Fruit fly (Drosophila melanogaster) whole organism, pupa: Measurements from ENCODE around the gene Gr8a.
A peak's percentile ranks its signal among the peaks of the same experiment; 100 is the strongest.

ENCODE experiments used
- CG10348 ChIP-seq: fragments of 200-800 bp; sonication (Bioruptor generic); IDR thresholded peaks from 2 replicates; pipeline ENCODE4 v1.3.6; 2022; ENCODE audit warnings: missing biosample characterization, missing genetic modification characterization
- CG12605 ChIP-seq: fragments of 200-800 bp; sonication (Bioruptor generic); IDR thresholded peaks from 2 replicates; pipeline ENCODE4 v1.3.6; 2022; ENCODE audit warnings: missing biosample characterization, missing genetic modification characterization
- CG13204 ChIP-seq: fragments of 200-800 bp; sonication (Bioruptor generic); optimal IDR thresholded peaks from 2 replicates; lab custom pipeline; 2018; ENCODE audit warnings: missing biosample characterization, mild to moderate bottlenecking, missing genetic modification characterization, moderate library complexity
- CG14655 ChIP-seq: fragments of 200-800 bp; sonication (Bioruptor generic); optimal IDR thresholded peaks from 3 replicates; lab custom pipeline; 2017; ENCODE audit warnings: mild to moderate bottlenecking, missing biosample characterization, missing genetic modification reagents, missing genetic modification characterization
- CG15710 ChIP-seq: fragments of 200-800 bp; sonication (Bioruptor generic); optimal IDR thresholded peaks from 2 replicates; lab custom pipeline; 2018; ENCODE audit warnings: missing biosample characterization, mild to moderate bottlenecking, missing genetic modification characterization, moderate library complexity
- CG17806 ChIP-seq: fragments of 200-800 bp; sonication (Bioruptor generic); optimal IDR thresholded peaks from 2 replicates; lab custom pipeline; 2018; ENCODE audit warnings: missing biosample characterization, mild to moderate bottlenecking, missing genetic modification characterization, moderate library complexity
- CG32121 ChIP-seq: fragments of 200-800 bp; sonication (Bioruptor generic); IDR thresholded peaks from 2 replicates; pipeline ENCODE4 v1.3.6; 2022; ENCODE audit warnings: missing biosample characterization, missing genetic modification characterization
- CG34367 ChIP-seq: fragments of 200-800 bp; sonication (Bioruptor generic); optimal IDR thresholded peaks from 2 replicates; lab custom pipeline; 2018; ENCODE audit warnings: missing biosample characterization, mild to moderate bottlenecking, missing genetic modification characterization
- CG4496 ChIP-seq: fragments of 200-800 bp; sonication (Bioruptor generic); IDR thresholded peaks from 3 replicates; pipeline ENCODE4 v1.3.6; 2022; ENCODE audit warnings: missing biosample characterization, missing genetic modification characterization
- CG8159 ChIP-seq: fragments of 200-800 bp; sonication (Bioruptor generic); optimal IDR thresholded peaks from 3 replicates; lab custom pipeline; 2018; ENCODE audit warnings: missing biosample characterization, mild to moderate bottlenecking, missing genetic modification characterization, moderate library complexity
- CG8301 ChIP-seq: fragments of 200-800 bp; sonication (Bioruptor generic); optimal IDR thresholded peaks from 2 replicates; lab custom pipeline; 2018; ENCODE audit warnings: missing biosample characterization, mild to moderate bottlenecking, missing genetic modification characterization
- CG9948 ChIP-seq: fragments of 200-800 bp; sonication (Bioruptor generic); optimal IDR thresholded peaks from 2 replicates; lab custom pipeline; 2018; ENCODE audit warnings: missing biosample characterization, mild to moderate bottlenecking, missing genetic modification characterization, moderate library complexity
- D1 ChIP-seq: fragments of 200-800 bp; sonication (Bioruptor generic); optimal IDR thresholded peaks from 2 replicates; lab custom pipeline; 2018; ENCODE audit warnings: missing biosample characterization, mild to moderate bottlenecking, missing genetic modification characterization, moderate library complexity
- EcR ChIP-seq: fragments of 200-800 bp; sonication (Bioruptor generic); optimal IDR thresholded peaks from 3 replicates; lab custom pipeline; 2019; ENCODE audit warnings: missing biosample characterization, missing genetic modification characterization, mild to moderate bottlenecking, moderate library complexity, missing genetic modification reagents
- Ets98B ChIP-seq: fragments of 200-800 bp; sonication (Bioruptor generic); IDR thresholded peaks from 2 replicates; pipeline ENCODE4 v1.3.6; 2022; ENCODE audit warnings: missing biosample characterization, missing genetic modification characterization
- Pif1A ChIP-seq: fragments of 200-800 bp; sonication (Bioruptor generic); optimal IDR thresholded peaks from 3 replicates; lab custom pipeline; 2016; ENCODE audit warnings: missing biosample characterization, missing genetic modification characterization
- Pif1B ChIP-seq: fragments of 200-800 bp; sonication (Bioruptor generic); optimal IDR thresholded peaks from 3 replicates; lab custom pipeline; 2016; ENCODE audit warnings: missing biosample characterization, missing genetic modification characterization
- Snoo ChIP-seq: fragments of 200-800 bp; sonication (Bioruptor generic); optimal IDR thresholded peaks from 3 replicates; lab custom pipeline; 2017; ENCODE audit warnings: missing biosample characterization, mild to moderate bottlenecking, missing genetic modification characterization, inconsistent platforms
- fd96Ca ChIP-seq: fragments of 200-800 bp; sonication (Bioruptor generic); IDR thresholded peaks from 3 replicates; pipeline ENCODE4 v1.3.6; 2022; ENCODE audit warnings: missing biosample characterization, missing genetic modification characterization
- gl ChIP-seq: fragments of 200-800 bp; sonication (Bioruptor generic); optimal IDR thresholded peaks from 2 replicates; lab custom pipeline; 2018; ENCODE audit warnings: missing biosample characterization, mild to moderate bottlenecking, missing genetic modification characterization
- rn ChIP-seq: fragments of 200-800 bp; sonication (Bioruptor generic); IDR thresholded peaks from 2 replicates; pipeline ENCODE4 v1.3.6; 2022; ENCODE audit warnings: missing biosample characterization, missing genetic modification characterization

The Gr8a gene

dm6 chrX:9223182-9223581, 3.8 kb upstream of the Gr8a start, which contains the start of gene t:
TSS of gene t (minus strand) at chrX:9223257.
- TF ChIP-seq CG14655 (GFP tag; lab: Kevin White, UChicago) (peak; percentile 26), CG15710 (tag; lab: Kevin White, UChicago) (no peak), CG32121 (GFP tag; lab: Robert Waterston, UW) (no peak), Ets98B (GFP tag; lab: Robert Waterston, UW) (peak; percentile 31; the same call in 1 of the 2 replicates)
- TF ChIP-seq, all 21 proteins: peak for 2

DNA sequence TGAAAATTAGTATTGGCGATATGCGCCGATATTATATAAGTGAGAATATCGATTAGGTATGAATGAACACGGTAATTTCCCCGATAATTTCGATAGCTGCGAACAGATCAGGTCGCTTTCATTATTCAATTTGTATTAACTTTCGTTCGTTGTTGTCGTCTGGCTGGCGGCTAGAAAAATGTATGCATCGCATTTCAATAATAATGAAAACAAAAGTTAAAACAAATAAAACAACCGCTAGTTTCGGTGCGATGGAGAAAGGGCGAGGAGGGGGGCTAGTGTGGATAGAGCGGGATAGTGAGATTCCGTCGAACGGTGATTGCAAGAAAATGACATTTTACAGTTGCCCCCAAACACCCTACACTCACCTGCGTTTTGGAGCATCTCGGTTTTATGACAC, 2.5 kb upstream of the Gr8a start:
- no peak for TF ChIP-seq CG13204
- TF ChIP-seq CG12605 (GFP tag; lab: Robert Waterston, UW): no peak
- no peak for TF ChIP-seq CG34367 (tag; lab: Kevin White, UChicago)
- TF ChIP-seq EcR (GFP tag; lab: Kevin White, UChicago): no peak
- TF ChIP-seq CG4496 (GFP tag; lab: Robert Waterston, UW): 0 out of 3 replicates have a peak, but pooled peaks have one; percentile 20
- TF ChIP-seq CG15710 (tag; lab: Kevin White, UChicago): no peak

- TF ChIP-seq CG32121 (GFP tag; lab: Robert Waterston, UW) (no peak), Pif1A (no peak), CG15710 (tag; lab: Kevin White, UChicago) (no peak), EcR (GFP tag; lab: Kevin White, UChicago) (no peak), rn (GFP tag; lab: Robert Waterston, UW) (no peak), CG10348 (GFP tag; lab: Robert Waterston, UW) (no peak)
- TF ChIP-seq, all 21 proteins: peak for 0
These were observed 1.8 kb upstream of the Gr8a start, which contains the start of gene CG15370 for dm6 chrX:9225137-9225536. TSS of gene CG15370 (plus strand) at chrX:9225437.

DNA sequence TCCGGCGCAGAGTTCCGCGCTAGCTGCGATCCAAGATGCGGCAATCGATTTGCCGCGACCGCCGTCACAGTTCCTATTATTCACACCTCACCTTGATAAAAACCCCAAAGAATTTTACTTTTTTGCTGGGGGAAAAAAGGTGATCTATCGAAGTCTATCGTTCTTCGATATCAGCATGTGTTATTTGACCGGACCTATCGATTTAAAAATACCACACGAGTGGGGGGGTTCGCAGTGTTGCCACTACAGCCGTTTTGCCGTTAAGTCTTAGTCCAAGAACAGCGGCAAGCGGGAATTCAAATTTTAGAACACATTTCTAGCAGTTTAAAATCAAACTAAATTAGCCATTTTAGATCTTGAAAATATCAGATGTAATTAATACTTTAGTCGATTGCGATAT, 5.3 kb downstream of the Gr8a start, which contains the start of gene CG12121:
Gene CG12121, minus strand, starts transcription at position 180 of the 400 bp plus-strand sequence.
- TF ChIP-seq CG34367 (tag; lab: Kevin White, UChicago) (no peak), gl (tag; lab: Kevin White, UChicago) (no peak), Snoo (tag; lab: Kevin White, UChicago) (no peak), EcR (GFP tag; lab: Kevin White, UChicago) (no peak), CG15710 (tag; lab: Kevin White, UChicago) (no peak), CG9948 (tag; lab: Kevin White, UChicago) (no peak), Ets98B (GFP tag; lab: Robert Waterston, UW) (no peak), rn (GFP tag; lab: Robert Waterston, UW) (no peak), CG8301 (no peak), CG17806 (tag; lab: Kevin White, UChicago) (no peak), CG12605 (GFP tag; lab: Robert Waterston, UW) (no peak), fd96Ca (no peak), D1 (tag; lab: Kevin White, UChicago) (no peak)

- TF ChIP-seq Pif1B (no peak), CG12605 (GFP tag; lab: Robert Waterston, UW) (no peak), CG14655 (GFP tag; lab: Kevin White, UChicago) (no peak)
These were observed 9.5 kb downstream of the Gr8a start, which contains the start of gene Ir8a for dm6 chrX:9236485-9236884. TSS of gene Ir8a (minus strand) at chrX:9236585.

DNA sequence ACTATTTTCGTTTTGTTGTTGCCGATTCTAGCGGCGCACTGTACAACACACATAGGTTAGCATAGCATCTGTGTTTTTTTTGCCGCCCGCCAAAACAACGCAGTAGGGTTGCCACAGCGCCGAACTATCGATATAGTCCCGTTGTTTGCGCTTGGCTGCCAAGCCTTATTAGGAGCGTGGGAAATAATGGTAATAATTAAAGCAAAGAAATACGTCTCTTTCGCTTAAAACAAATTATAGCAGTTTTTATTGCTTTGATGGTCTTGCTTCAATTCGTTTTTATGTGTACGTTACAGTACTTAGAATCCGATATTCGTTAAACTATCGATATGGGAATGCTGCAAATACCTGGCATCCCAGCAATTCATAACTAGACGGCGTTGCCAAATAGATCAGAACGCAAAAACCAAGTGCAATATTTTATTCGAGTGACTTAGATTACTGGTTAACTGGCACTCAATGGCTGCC, 16.5 kb downstream of the Gr8a start, which contains the start of the genes mxc and Larp7:
Gene mxc, minus strand, starts transcription at position 51 of the 468 bp plus-strand sequence.
Gene Larp7, plus strand, starts transcription at position 401 of the 468 bp plus-strand sequence.
- no peak for TF ChIP-seq D1 (tag; lab: Kevin White, UChicago)
- no peak for TF ChIP-seq Pif1A
- TF ChIP-seq CG9948 (tag; lab: Kevin White, UChicago): peak; percentile 13
- TF ChIP-seq rn (GFP tag; lab: Robert Waterston, UW): no peak
- TF ChIP-seq CG32121 (GFP tag; lab: Robert Waterston, UW): no peak
- no peak for TF ChIP-seq CG34367 (tag; lab: Kevin White, UChicago)
- no peak for TF ChIP-seq Pif1B
- no peak for TF ChIP-seq CG14655 (GFP tag; lab: Kevin White, UChicago)
- TF ChIP-seq CG8301: no peak
- no peak for TF ChIP-seq Snoo (tag; lab: Kevin White, UChicago)
- no peak for TF ChIP-seq gl (tag; lab: Kevin White, UChicago)
- TF ChIP-seq Ets98B (GFP tag; lab: Robert Waterston, UW): 0 out of 2 replicates have a peak, but pooled peaks have one; percentile 9
- TF ChIP-seq CG12605 (GFP tag; lab: Robert Waterston, UW): no peak
- no peak for TF ChIP-seq CG4496 (GFP tag; lab: Robert Waterston, UW)
- TF ChIP-seq CG15710 (tag; lab: Kevin White, UChicago): peak; percentile 53
- no peak for TF ChIP-seq CG10348 (GFP tag; lab: Robert Waterston, UW)
- TF ChIP-seq EcR (GFP tag; lab: Kevin White, UChicago): no peak
- TF ChIP-seq CG17806 (tag; lab: Kevin White, UChicago): peak; percentile 9
- TF ChIP-seq fd96Ca: peak; percentile 47; the same call in 1 of the 3 replicates
- no peak for TF ChIP-seq CG13204
- TF ChIP-seq CG8159 (tag; lab: Kevin White, UChicago): no peak
